Worm (Caenorhabditis elegans) whole organism, L3 larva: ENCODE results near the gene snr-5.

ENCODE experiments used
- ZK546.5 ChIP-seq: sonication (generic microtip); optimal IDR thresholded peaks from 2 replicates; lab custom pipeline; 2017; ENCODE audit warnings: missing biosample characterization, missing genetic modification characterization
- ceh-82 ChIP-seq: fragments of 150-350 bp; optimal IDR thresholded peaks from 2 replicates; lab custom pipeline; 2014; ENCODE audit warnings: missing biosample characterization, missing genetic modification characterization
- ceh-9 ChIP-seq: sonication (generic microtip); optimal IDR thresholded peaks from 2 replicates; lab custom pipeline; 2018; ENCODE audit warnings: missing biosample characterization, missing genetic modification characterization
- fos-1 ChIP-seq: fragments of 150-350 bp; optimal IDR thresholded peaks from 2 replicates; lab custom pipeline; 2014; ENCODE audit warnings: missing biosample characterization, missing genetic modification characterization
- lin-15B ChIP-seq: fragments of 150-350 bp; optimal IDR thresholded peaks from 2 replicates; lab custom pipeline; 2014; ENCODE audit warnings: missing biosample characterization, missing genetic modification characterization
- lin-39 ChIP-seq: fragments of 150-350 bp; optimal IDR thresholded peaks from 2 replicates; lab custom pipeline; 2018; ENCODE audit warnings: missing biosample characterization, missing genetic modification reagents, missing genetic modification characterization
- mdl-1 ChIP-seq: fragments of 150-350 bp; optimal IDR thresholded peaks from 2 replicates; lab custom pipeline; 2014; ENCODE audit warnings: missing biosample characterization, missing genetic modification characterization
- nhr-76 ChIP-seq: fragments of 150-350 bp; sonication (generic microtip); optimal IDR thresholded peaks from 5 replicates; lab custom pipeline; 2014; ENCODE audit warnings: missing biosample characterization, missing genetic modification characterization
- unc-62 ChIP-seq: fragments of 150-350 bp; sonication (generic microtip); optimal IDR thresholded peaks from 4 replicates; lab custom pipeline; 2014; ENCODE audit warnings: missing biosample characterization, missing genetic modification reagents, missing genetic modification characterization

DNA sequence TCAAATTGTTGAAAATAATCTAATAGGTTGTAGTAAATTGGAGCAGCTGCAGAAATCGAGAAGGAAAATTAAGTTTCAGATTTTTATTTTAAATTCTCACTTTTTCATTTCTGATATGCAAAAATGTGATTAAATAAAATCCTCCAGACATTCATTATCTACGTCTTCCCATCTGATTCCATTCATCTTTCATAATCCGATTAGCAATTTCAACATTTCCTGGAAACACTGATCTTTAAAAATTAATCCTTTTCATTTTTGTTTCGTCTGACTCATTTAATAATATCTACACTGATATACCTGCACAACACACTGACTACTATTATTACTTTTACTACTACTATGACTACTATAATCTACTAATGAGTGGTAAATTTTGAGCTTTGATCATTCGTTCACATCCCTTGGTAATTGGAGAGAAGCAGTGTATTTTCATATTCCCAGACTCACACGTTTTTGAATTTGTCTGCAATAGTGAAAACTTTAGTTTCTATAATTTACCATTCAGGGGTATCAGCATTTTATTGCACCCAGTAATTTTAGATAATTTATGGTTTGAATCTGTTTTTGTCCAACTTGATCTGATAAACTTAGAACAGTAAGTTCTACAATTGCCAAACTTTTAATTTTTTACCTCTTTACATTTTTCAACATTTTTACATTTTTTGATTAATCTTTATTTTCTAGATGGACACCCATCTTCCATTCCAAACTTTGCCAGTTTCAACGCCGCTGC is 22.8 kb upstream of the snr-5 start, which contains the start of gene ceh-23:
- TF ChIP-seq mdl-1 (tag; lab: Kevin White, UChicago) (no peak), nhr-76 (tag; lab: Kevin White, UChicago) (no peak), fos-1 (tag; lab: Kevin White, UChicago) (no peak), lin-39 (tag; lab: Kevin White, UChicago) (no peak), ceh-9 (tag; lab: Kevin White, UChicago) (no peak), ZK546.5 (no peak), lin-15B (tag; lab: Kevin White, UChicago) (no peak), unc-62 (GFP tag; lab: Kevin White, UChicago) (no peak), ceh-82 (tag; lab: Kevin White, UChicago) (no peak)
